Worm (Caenorhabditis elegans) whole organism, L4 larva: ENCODE results near the gene pqn-39.

Source experiments
- F10B5.3 ChIP-seq: sonication (generic microtip); optimal IDR thresholded peaks from 2 replicates; lab custom pipeline; 2016; ENCODE audit warnings: mild to moderate bottlenecking, missing genetic modification characterization, missing compliant biosample characterization
- T26A8.4 ChIP-seq: fragments of 200-800 bp; sonication (Bioruptor generic); IDR thresholded peaks from 2 replicates; pipeline ENCODE4 v1.3.6; 2022; ENCODE audit warnings: missing genetic modification characterization, missing compliant biosample characterization
- aly-2 ChIP-seq: sonication (generic microtip); optimal IDR thresholded peaks from 2 replicates; lab custom pipeline; 2018; ENCODE audit warnings: missing biosample characterization, missing genetic modification characterization
- arid-1 ChIP-seq: fragments of 200-800 bp; sonication (Bioruptor generic); conservative IDR thresholded peaks from 2 replicates; pipeline ENCODE4 v1.3.6; 2022; ENCODE audit warnings: missing genetic modification reagents, missing genetic modification characterization, missing compliant biosample characterization
- ceh-44 ChIP-seq: fragments of 200-800 bp; sonication (Bioruptor generic); IDR thresholded peaks from 2 replicates; pipeline ENCODE4 v1.3.6; 2022; ENCODE audit warnings: missing genetic modification reagents, missing genetic modification characterization, missing compliant biosample characterization
- cey-2 ChIP-seq: sonication (generic microtip); optimal IDR thresholded peaks from 3 replicates; lab custom pipeline; 2017; ENCODE audit warnings: missing genetic modification characterization, mild to moderate bottlenecking, missing compliant biosample characterization, antibody characterized with exemption, borderline replicate concordance; ENCODE audit not compliant: insufficient read depth
- ctbp-1 ChIP-seq: fragments of 200-800 bp; sonication (Bioruptor generic); IDR thresholded peaks from 2 replicates; pipeline ENCODE4 v1.3.6; 2022; ENCODE audit warnings: missing genetic modification reagents, missing genetic modification characterization, missing compliant biosample characterization
- daf-16 ChIP-seq, 3 experiments: sonication (generic microtip); optimal IDR thresholded peaks; 2 replicates each; lab custom pipeline; 2016 to 2017; ENCODE audit warnings: missing genetic modification characterization in 3 of 3, missing genetic modification reagents in 3 of 3, mild to moderate bottlenecking in 2 of 3, missing compliant biosample characterization in 2 of 3, missing biosample characterization in 1 of 3, moderate library complexity in 1 of 3
- daf-19 ChIP-seq: fragments of 200-800 bp; sonication (Bioruptor generic); conservative IDR thresholded peaks from 2 replicates; pipeline ENCODE4 v1.3.6; 2022; ENCODE audit warnings: missing genetic modification characterization, missing compliant biosample characterization
- dmd-6 ChIP-seq: fragments of 200-800 bp; sonication (Bioruptor generic); IDR thresholded peaks from 2 replicates; pipeline ENCODE4 v1.3.6; 2022; ENCODE audit warnings: missing genetic modification reagents, missing genetic modification characterization, missing compliant biosample characterization
- dmd-9 ChIP-seq: fragments of 200-800 bp; sonication (Bioruptor generic); IDR thresholded peaks from 2 replicates; pipeline ENCODE4 v1.3.6; 2022; ENCODE audit warnings: missing genetic modification reagents, missing genetic modification characterization, missing compliant biosample characterization
- dpl-1 ChIP-seq: fragments of 150-350 bp; optimal IDR thresholded peaks from 2 replicates; lab custom pipeline; 2014; ENCODE audit warnings: missing biosample characterization, missing genetic modification reagents, missing genetic modification characterization
- duxl-1 ChIP-seq: sonication (generic microtip); optimal IDR thresholded peaks from 2 replicates; lab custom pipeline; 2016; ENCODE audit warnings: mild to moderate bottlenecking, missing genetic modification characterization, moderate library complexity, missing compliant biosample characterization; ENCODE audit not compliant: poor library complexity
- fos-1 ChIP-seq: fragments of 150-350 bp; optimal IDR thresholded peaks from 2 replicates; lab custom pipeline; 2014; ENCODE audit warnings: missing biosample characterization, missing genetic modification characterization
- hif-1 ChIP-seq, 2 experiments: sonication (generic microtip); optimal IDR thresholded peaks; 2 replicates each; lab custom pipeline; 2016 to 2017; ENCODE audit warnings: missing compliant biosample characterization in 2 of 2, missing genetic modification characterization in 2 of 2, missing genetic modification reagents in 2 of 2, missing genotype in 2 of 2, mild to moderate bottlenecking in 1 of 2
- hlh-11 ChIP-seq: fragments of 200-800 bp; sonication (Bioruptor generic); optimal IDR thresholded peaks from 2 replicates; lab custom pipeline; 2018; ENCODE audit warnings: mild to moderate bottlenecking, missing genetic modification characterization, missing compliant biosample characterization
- hlh-30 ChIP-seq: sonication (generic microtip); optimal IDR thresholded peaks from 2 replicates; lab custom pipeline; 2017; ENCODE audit warnings: antibody characterized with exemption, mild to moderate bottlenecking, missing genetic modification characterization, missing compliant biosample characterization; ENCODE audit not compliant: insufficient read depth
- hmg-1.1 ChIP-seq: fragments of 200-800 bp; sonication (Bioruptor generic); IDR thresholded peaks from 2 replicates; pipeline ENCODE4 v1.3.6; 2022; ENCODE audit warnings: missing genetic modification reagents, missing genetic modification characterization, missing compliant biosample characterization
- lin-15B ChIP-seq: fragments of 150-350 bp; sonication (generic microtip); optimal IDR thresholded peaks from 3 replicates; lab custom pipeline; 2014; ENCODE audit warnings: missing biosample characterization, missing genetic modification characterization
- lin-38 ChIP-seq: fragments of 200-800 bp; sonication (Bioruptor generic); IDR thresholded peaks from 2 replicates; pipeline ENCODE4 v1.3.6; 2022; ENCODE audit warnings: missing genetic modification reagents, missing genetic modification characterization, missing compliant biosample characterization
- lir-3 ChIP-seq: sonication (generic microtip); optimal IDR thresholded peaks from 2 replicates; lab custom pipeline; 2016; ENCODE audit warnings: mild to moderate bottlenecking, missing genetic modification characterization, missing compliant biosample characterization
- lsy-2 ChIP-seq, 2 experiments: fragments of 150-350 bp in 1 of 2; sonication (generic microtip) in 1 of 2; optimal IDR thresholded peaks; 2 replicates each; lab custom pipeline; 2014 to 2017; ENCODE audit warnings: missing biosample characterization in 2 of 2, missing genetic modification characterization in 2 of 2
- madf-5 ChIP-seq, 2 experiments: fragments of 200-800 bp; sonication (Bioruptor generic); IDR thresholded peaks; 2 replicates each; pipeline ENCODE4 v1.3.6; 2022; ENCODE audit warnings: missing compliant biosample characterization in 2 of 2, missing genetic modification characterization in 2 of 2
- mdl-1 ChIP-seq, 2 experiments: fragments of 150-350 bp in 1 of 2; sonication (generic microtip) in 1 of 2; optimal IDR thresholded peaks; 2 replicates each; lab custom pipeline; 2014 to 2017; ENCODE audit warnings: missing biosample characterization in 2 of 2, missing genetic modification characterization in 2 of 2
- mep-1 ChIP-seq: fragments of 150-350 bp; sonication (generic microtip); optimal IDR thresholded peaks from 3 replicates; lab custom pipeline; 2014; ENCODE audit warnings: missing biosample characterization, missing genetic modification characterization
- mes-2 ChIP-seq: sonication (generic microtip); optimal IDR thresholded peaks from 2 replicates; lab custom pipeline; 2016; ENCODE audit warnings: missing genotype, mild to moderate bottlenecking, missing genetic modification characterization, missing compliant biosample characterization; ENCODE audit not compliant: poor library complexity, severe bottlenecking
- mxl-2 ChIP-seq: fragments of 200-800 bp; sonication (Bioruptor generic); conservative IDR thresholded peaks from 2 replicates; pipeline ENCODE4 v1.3.6; 2022; ENCODE audit warnings: missing genetic modification reagents, missing genetic modification characterization, missing compliant biosample characterization
- nhr-102 ChIP-seq: sonication (generic microtip); optimal IDR thresholded peaks from 2 replicates; lab custom pipeline; 2016; ENCODE audit warnings: mild to moderate bottlenecking, missing genetic modification characterization, moderate library complexity, missing compliant biosample characterization
- nhr-11 ChIP-seq: fragments of 150-350 bp; optimal IDR thresholded peaks from 2 replicates; lab custom pipeline; 2014; ENCODE audit warnings: missing biosample characterization, missing genetic modification characterization
- nhr-111 ChIP-seq: fragments of 200-800 bp; sonication (Bioruptor generic); optimal IDR thresholded peaks from 2 replicates; lab custom pipeline; 2018; ENCODE audit warnings: mild to moderate bottlenecking, missing genetic modification characterization, missing compliant biosample characterization
- nhr-48 ChIP-seq: sonication (generic microtip); optimal IDR thresholded peaks from 2 replicates; lab custom pipeline; 2016; ENCODE audit warnings: mild to moderate bottlenecking, missing genetic modification characterization, missing compliant biosample characterization
- nhr-6 ChIP-seq: fragments of 150-350 bp; optimal IDR thresholded peaks from 2 replicates; lab custom pipeline; 2014; ENCODE audit warnings: missing biosample characterization, missing genetic modification characterization
- nhr-77 ChIP-seq: fragments of 150-350 bp; optimal IDR thresholded peaks from 2 replicates; lab custom pipeline; 2014; ENCODE audit warnings: missing biosample characterization, missing genetic modification characterization
- pha-4 ChIP-seq, 2 experiments: fragments of 150-350 bp in 1 of 2; fragments of 200-800 bp in 1 of 2; sonication (Bioruptor generic) in 1 of 2; IDR thresholded peaks in 1 of 2; optimal IDR thresholded peaks in 1 of 2; 2 replicates each; pipeline versions ENCODE4 v1.3.6 to Lab custom; 2014 to 2022; ENCODE audit warnings: missing genetic modification characterization in 2 of 2, missing genetic modification reagents in 2 of 2, missing biosample characterization in 1 of 2, missing compliant biosample characterization in 1 of 2
- pqm-1 ChIP-seq: sonication (generic microtip); optimal IDR thresholded peaks from 2 replicates; lab custom pipeline; 2017; ENCODE audit warnings: missing biosample characterization, missing genetic modification characterization
- saeg-2 ChIP-seq: fragments of 200-800 bp; sonication (Bioruptor generic); IDR thresholded peaks from 2 replicates; pipeline ENCODE4 v1.3.6; 2022; ENCODE audit warnings: missing genetic modification reagents, missing genetic modification characterization, missing compliant biosample characterization
- skn-1 ChIP-seq: fragments of 150-350 bp; optimal IDR thresholded peaks from 2 replicates; lab custom pipeline; 2014; ENCODE audit warnings: missing biosample characterization, missing genetic modification characterization
- tra-1 ChIP-seq: fragments of 200-800 bp; sonication (Bioruptor generic); IDR thresholded peaks from 2 replicates; pipeline ENCODE4 v1.3.6; 2022; ENCODE audit warnings: missing genetic modification reagents, missing genetic modification characterization, missing compliant biosample characterization
- unc-62 ChIP-seq, 3 experiments: fragments of 150-350 bp in 1 of 3; sonication (generic microtip); optimal IDR thresholded peaks in 2 of 3; peaks in 1 of 3; 1 replicate in 1 of 3; 2 replicates in 2 of 3; lab custom pipeline; 2014 to 2017; ENCODE audit warnings: missing biosample characterization in 3 of 3, missing genetic modification characterization in 3 of 3, missing genetic modification reagents in 3 of 3, missing genotype in 1 of 3
- zfp-2 ChIP-seq: sonication (generic microtip); optimal IDR thresholded peaks from 2 replicates; lab custom pipeline; 2016; ENCODE audit warnings: mild to moderate bottlenecking, missing genetic modification characterization, missing compliant biosample characterization
- zfp-3 ChIP-seq: fragments of 200-800 bp; sonication (Bioruptor generic); conservative IDR thresholded peaks from 2 replicates; pipeline ENCODE4 v1.3.6; 2022; ENCODE audit warnings: missing genetic modification reagents, missing genetic modification characterization, missing compliant biosample characterization
- zip-11 ChIP-seq: fragments of 200-800 bp; sonication (Bioruptor generic); IDR thresholded peaks from 2 replicates; pipeline ENCODE4 v1.3.6; 2022; ENCODE audit warnings: missing genetic modification characterization, missing compliant biosample characterization
- zip-2 ChIP-seq: fragments of 150-350 bp; optimal IDR thresholded peaks from 2 replicates; lab custom pipeline; 2014; ENCODE audit warnings: missing biosample characterization, missing genetic modification characterization

Gene pqn-39

ce11 chrX:13946693-13947583, 21.5 kb downstream of the pqn-39 start (continued):
- TF ChIP-seq unc-62 (GFP tag; optimal IDR thresholded peaks at IDR 0.05 in 1 of 2; lab: Kevin White, UChicago) (peak in 1 of 2 experiments; percentile 59), unc-62 (tag; optimal IDR thresholded peaks at IDR 0.05; lab: Kevin White, UChicago) (no peak), pqm-1 (tag; lab: Kevin White, UChicago) (peak; percentile 57), zfp-3 (GFP tag; lab: Robert Waterston, UW) (no peak), nhr-6 (tag; lab: Kevin White, UChicago) (no peak), cey-2 (no peak), fos-1 (tag; lab: Kevin White, UChicago) (no peak), daf-16 (GFP tag; optimal IDR thresholded peaks at IDR 0.05; lab: Kevin White, UChicago) (peak in 1 of 2 experiments; percentile 9), daf-16 (tag; optimal IDR thresholded peaks at IDR 0.05; lab: Kevin White, UChicago) (peak; percentile 61), nhr-48 (tag; lab: Kevin White, UChicago) (no peak), lir-3 (tag; lab: Kevin White, UChicago) (no peak), dmd-9 (GFP tag; lab: Robert Waterston, UW) (no peak), zfp-2 (no peak), skn-1 (no peak), nhr-102 (tag; lab: Kevin White, UChicago) (no peak), zip-11 (no peak), nhr-111 (GFP tag; lab: Kevin White, UChicago) (no peak), pha-4 (GFP tag; IDR thresholded peaks at IDR 0.05; lab: Robert Waterston, UW) (no peak), pha-4 (tag; optimal IDR thresholded peaks at IDR 0.05; lab: Kevin White, UChicago) (no peak), lsy-2 (tag; optimal IDR thresholded peaks at IDR 0.05; lab: Kevin White, UChicago) (no peak), dpl-1 (GFP tag; lab: Kevin White, UChicago) (no peak)

- peak; percentile 39 for TF ChIP-seq dmd-6 (GFP tag; lab: Robert Waterston, UW)
- TF ChIP-seq daf-19, result no peak
- no peak for TF ChIP-seq madf-5 (GFP tag; IDR thresholded peaks at IDR 0.05; lab: Robert Waterston, UW)
- no peak for TF ChIP-seq daf-16 (GFP tag; optimal IDR thresholded peaks at IDR 0.05; lab: Kevin White, UChicago)
- TF ChIP-seq daf-16 (tag; optimal IDR thresholded peaks at IDR 0.05; lab: Kevin White, UChicago), result peak; percentile 25
- TF ChIP-seq mes-2 (tag; lab: Kevin White, UChicago), result peak; percentile 72
- TF ChIP-seq hlh-11 (tag; lab: Kevin White, UChicago), result peak; percentile 71
- peak; percentile 9 for TF ChIP-seq duxl-1 (tag; lab: Kevin White, UChicago)
- no peak for TF ChIP-seq lin-15B (tag; lab: Kevin White, UChicago)
- peak in 1 of 2 experiments; percentile 93 for TF ChIP-seq unc-62 (GFP tag; optimal IDR thresholded peaks at IDR 0.05 in 1 of 2; lab: Kevin White, UChicago)
- TF ChIP-seq unc-62 (tag; optimal IDR thresholded peaks at IDR 0.05; lab: Kevin White, UChicago), result no peak
- TF ChIP-seq ctbp-1 (GFP tag; lab: Robert Waterston, UW), result peak; percentile 81; the same call in 1 of the 2 replicates
- TF ChIP-seq zip-2 (tag; lab: Kevin White, UChicago), result peak; percentile 20
- no peak for TF ChIP-seq dmd-9 (GFP tag; lab: Robert Waterston, UW)
- TF ChIP-seq nhr-11 (tag; lab: Kevin White, UChicago), result peak; percentile 62
- TF ChIP-seq F10B5.3, result peak; percentile 2
- TF ChIP-seq lin-38 (GFP tag; lab: Robert Waterston, UW), result no peak
- peak in 1 of 2 experiments; percentile 70 for TF ChIP-seq hif-1 (tag; optimal IDR thresholded peaks at IDR 0.05; lab: Kevin White, UChicago)
- peak; percentile 73 for TF ChIP-seq mep-1 (tag; lab: Kevin White, UChicago)
- peak; percentile 43; the same call in 1 of the 2 replicates for TF ChIP-seq T26A8.4 (GFP tag; lab: Robert Waterston, UW)
- TF ChIP-seq hlh-30, result peak; percentile 85
- no peak for TF ChIP-seq nhr-102 (tag; lab: Kevin White, UChicago)
- no peak for TF ChIP-seq mxl-2 (GFP tag; lab: Robert Waterston, UW)
- no peak for TF ChIP-seq aly-2
- peak; percentile 62 to 87 for TF ChIP-seq mdl-1 (tag; optimal IDR thresholded peaks at IDR 0.05; lab: Kevin White, UChicago)
- peak; percentile 90 for TF ChIP-seq hmg-1.1 (GFP tag; lab: Robert Waterston, UW)
- 0 out of 2 replicates have a peak, but pooled peaks have one; percentile 31 for TF ChIP-seq arid-1
- 0 out of 2 replicates have a peak, but pooled peaks have one; percentile 49 for TF ChIP-seq tra-1 (GFP tag; lab: Robert Waterston, UW)
- TF ChIP-seq nhr-77 (tag; lab: Kevin White, UChicago), result peak; percentile 1
- TF ChIP-seq nhr-6 (tag; lab: Kevin White, UChicago), result peak; percentile 64
- TF ChIP-seq pha-4 (GFP tag; IDR thresholded peaks at IDR 0.05; lab: Robert Waterston, UW), result peak; percentile 36; the same call in 1 of the 2 replicates
- TF ChIP-seq pha-4 (tag; optimal IDR thresholded peaks at IDR 0.05; lab: Kevin White, UChicago), result no peak
- 0 out of 2 replicates have a peak, but pooled peaks have one; percentile 33 for TF ChIP-seq ceh-44 (GFP tag; lab: Robert Waterston, UW)
- TF ChIP-seq saeg-2 (GFP tag; lab: Robert Waterston, UW), result 0 out of 2 replicates have a peak, but pooled peaks have one; percentile 45
Observed at ce11 chrX:13945524-13945923, 23.0 kb downstream of the pqn-39 start.
